Fruit fly (Drosophila melanogaster) whole organism, embryonic: Measurements from ENCODE around the gene CG13069.

Source experiments
- Ada2b ChIP-seq: fragments of 200-800 bp; sonication (Bioruptor generic); IDR thresholded peaks from 2 replicates; pipeline ENCODE4 v1.3.6; 2022; ENCODE audit warnings: missing biosample characterization, missing genetic modification characterization
- CG10654 ChIP-seq: fragments of 200-800 bp; sonication (Bioruptor generic); optimal IDR thresholded peaks from 2 replicates; lab custom pipeline; 2016; ENCODE audit warnings: missing biosample characterization, missing genetic modification characterization
- CG11696 ChIP-seq: fragments of 200-800 bp; sonication (Bioruptor generic); IDR thresholded peaks from 2 replicates; pipeline ENCODE4 v1.3.6; 2022; ENCODE audit warnings: missing biosample characterization, missing genetic modification characterization
- CG15269 ChIP-seq: fragments of 200-800 bp; sonication (Bioruptor generic); optimal IDR thresholded peaks from 2 replicates; lab custom pipeline; 2018; ENCODE audit warnings: missing biosample characterization, mild to moderate bottlenecking, missing genetic modification characterization, moderate library complexity
- CG17385 ChIP-seq: fragments of 200-800 bp; sonication (Bioruptor generic); optimal IDR thresholded peaks from 3 replicates; lab custom pipeline; 2018; ENCODE audit warnings: missing biosample characterization, mild to moderate bottlenecking, missing genetic modification characterization
- CG32767 ChIP-seq: fragments of 200-800 bp; sonication (Bioruptor generic); IDR thresholded peaks from 2 replicates; pipeline ENCODE4 v1.3.6; 2022; ENCODE audit warnings: missing biosample characterization, missing genetic modification characterization
- CG3281 ChIP-seq: fragments of 200-800 bp; sonication (Bioruptor generic); optimal IDR thresholded peaks from 3 replicates; lab custom pipeline; 2017; ENCODE audit warnings: missing biosample characterization, mild to moderate bottlenecking, missing genetic modification characterization
- CG34422 ChIP-seq: fragments of 200-800 bp; sonication (Bioruptor generic); IDR thresholded peaks from 3 replicates; pipeline ENCODE4 v1.3.6; 2022; ENCODE audit warnings: missing biosample characterization, missing genetic modification characterization
- CG3726 ChIP-seq: fragments of 200-800 bp; sonication (Bioruptor generic); IDR thresholded peaks from 3 replicates; pipeline ENCODE4, ENCODE4 v1.3.6; 2022; ENCODE audit warnings: missing biosample characterization, missing genetic modification characterization
- CG3838 ChIP-seq: fragments of 200-800 bp; sonication (Bioruptor generic); optimal IDR thresholded peaks from 3 replicates; lab custom pipeline; 2016; ENCODE audit warnings: missing biosample characterization, missing genetic modification characterization
- CG4424 ChIP-seq: fragments of 200-800 bp; sonication (Bioruptor generic); optimal IDR thresholded peaks from 3 replicates; lab custom pipeline; 2016; ENCODE audit warnings: missing biosample characterization, missing genetic modification characterization
- CG4730 ChIP-seq: fragments of 200-800 bp; sonication (Bioruptor generic); IDR thresholded peaks from 2 replicates; pipeline ENCODE4 v1.3.6; 2022; ENCODE audit warnings: missing biosample characterization, missing genetic modification characterization
- CG6175 ChIP-seq: fragments of 200-800 bp; sonication (Bioruptor generic); IDR thresholded peaks from 3 replicates; pipeline ENCODE4 v1.3.6; 2022; ENCODE audit warnings: missing biosample characterization, missing genetic modification characterization
- CG7839 ChIP-seq: fragments of 200-800 bp; sonication (Bioruptor generic); optimal IDR thresholded peaks from 3 replicates; lab custom pipeline; 2018; ENCODE audit warnings: missing biosample characterization, mild to moderate bottlenecking, missing genetic modification characterization, moderate library complexity
- CG9437 ChIP-seq: fragments of 200-800 bp; sonication (Bioruptor generic); optimal IDR thresholded peaks from 2 replicates; lab custom pipeline; 2018; ENCODE audit warnings: missing biosample characterization, mild to moderate bottlenecking, missing genetic modification characterization
- CoRest ChIP-seq: fragments of 200-800 bp; sonication (Bioruptor generic); optimal IDR thresholded peaks from 3 replicates; lab custom pipeline; 2018; ENCODE audit warnings: missing biosample characterization, mild to moderate bottlenecking, missing genetic modification characterization, moderate library complexity
- E2f2 ChIP-seq: fragments of 200-800 bp; sonication (Bioruptor generic); IDR thresholded peaks from 2 replicates; pipeline ENCODE4 v1.3.6; 2022; ENCODE audit warnings: missing biosample characterization, missing genetic modification characterization
- H15 ChIP-seq: fragments of 200-800 bp; sonication (Bioruptor generic); IDR thresholded peaks from 3 replicates; pipeline ENCODE4 v1.3.6; 2022; ENCODE audit warnings: missing biosample characterization, missing genetic modification characterization
- Meics ChIP-seq: fragments of 200-800 bp; sonication (Bioruptor generic); optimal IDR thresholded peaks from 2 replicates; lab custom pipeline; 2017; ENCODE audit warnings: missing biosample characterization, mild to moderate bottlenecking, missing genetic modification characterization
- Mes4 ChIP-seq: fragments of 200-800 bp; sonication (Bioruptor generic); optimal IDR thresholded peaks from 2 replicates; lab custom pipeline; 2016; ENCODE audit warnings: missing biosample characterization, missing genetic modification characterization
- Nf-YA ChIP-seq: fragments of 200-800 bp; sonication (Bioruptor generic); IDR thresholded peaks from 2 replicates; pipeline ENCODE4 v1.3.6; 2022; ENCODE audit warnings: missing biosample characterization, missing genetic modification characterization
- Oli ChIP-seq: fragments of 200-800 bp; sonication (Bioruptor generic); optimal IDR thresholded peaks from 2 replicates; lab custom pipeline; 2018; ENCODE audit warnings: missing biosample characterization, mild to moderate bottlenecking, missing genetic modification characterization, moderate library complexity
- Ptx1 ChIP-seq: fragments of 200-800 bp; sonication (Bioruptor generic); IDR thresholded peaks from 2 replicates; pipeline ENCODE4 v1.3.6; 2022; ENCODE audit warnings: missing biosample characterization, missing genetic modification characterization
- Rfx ChIP-seq: fragments of 200-800 bp; sonication (Bioruptor generic); IDR thresholded peaks from 2 replicates; pipeline ENCODE4 v1.3.6; 2022; ENCODE audit warnings: missing biosample characterization, missing genetic modification characterization
- Sox102F ChIP-seq: fragments of 200-800 bp; sonication (Bioruptor generic); optimal IDR thresholded peaks from 2 replicates; lab custom pipeline; 2018; ENCODE audit warnings: missing biosample characterization, mild to moderate bottlenecking, missing genetic modification characterization, moderate library complexity
- Sry-δ ChIP-seq: fragments of 200-800 bp; sonication (Bioruptor generic); optimal IDR thresholded peaks from 2 replicates; lab custom pipeline; 2016; ENCODE audit warnings: missing biosample characterization, missing genetic modification characterization
- Trl ChIP-seq, 3 experiments: fragments of >200 bp in 2 of 3; fragments of 200-800 bp in 1 of 3; sonication (Bioruptor generic) in 1 of 3; optimal IDR thresholded peaks; 2 replicates in 1 of 3; 3 replicates in 2 of 3; lab custom pipeline; 2016 to 2017; ENCODE audit warnings: missing biosample characterization in 1 of 3, missing genetic modification characterization in 1 of 3
- ap ChIP-seq: fragments of 200-800 bp; sonication (Bioruptor generic); IDR thresholded peaks from 2 replicates; pipeline ENCODE4 v1.3.6; 2022; ENCODE audit warnings: missing biosample characterization, missing genetic modification characterization
- ase ChIP-seq: fragments of 200-800 bp; sonication (Bioruptor generic); IDR thresholded peaks from 3 replicates; pipeline ENCODE4 v1.3.6; 2022; ENCODE audit warnings: missing biosample characterization, missing genetic modification characterization
- chinmo ChIP-seq: fragments of 200-800 bp; sonication (Bioruptor generic); IDR thresholded peaks from 4 replicates; pipeline ENCODE4 v1.3.6; 2022; ENCODE audit warnings: missing biosample characterization, missing genetic modification characterization; ENCODE audit not compliant: partially characterized antibody
- dpn ChIP-seq, 2 experiments: fragments of 200-800 bp; sonication (Bioruptor generic); optimal IDR thresholded peaks; 3 replicates each; lab custom pipeline; 2016; ENCODE audit warnings: missing biosample characterization in 2 of 2, missing genetic modification characterization in 2 of 2
- dysf ChIP-seq: fragments of 200-800 bp; sonication (Bioruptor generic); IDR thresholded peaks from 3 replicates; pipeline ENCODE4 v1.3.6; 2022; ENCODE audit warnings: missing biosample characterization, missing genetic modification characterization
- esg ChIP-seq: fragments of 200-800 bp; sonication (Bioruptor generic); conservative IDR thresholded peaks from 2 replicates; pipeline ENCODE4 v1.3.6; 2022; ENCODE audit warnings: missing biosample characterization, missing genetic modification characterization
- fd3F ChIP-seq: fragments of 200-800 bp; sonication (Bioruptor generic); optimal IDR thresholded peaks from 2 replicates; lab custom pipeline; 2018; ENCODE audit warnings: missing biosample characterization, mild to moderate bottlenecking, missing genetic modification characterization, moderate library complexity
- gem ChIP-seq: fragments of 200-800 bp; sonication (Bioruptor generic); optimal IDR thresholded peaks from 2 replicates; lab custom pipeline; 2019; ENCODE audit warnings: missing biosample characterization, mild to moderate bottlenecking, missing genetic modification characterization, moderate library complexity
- gfzf ChIP-seq: fragments of 200-800 bp; sonication (Bioruptor generic); optimal IDR thresholded peaks from 2 replicates; lab custom pipeline; 2016; ENCODE audit warnings: missing biosample characterization, mild to moderate bottlenecking, missing genetic modification characterization, moderate library complexity
- h ChIP-seq: fragments of >200 bp; optimal IDR thresholded peaks from 2 replicates; lab custom pipeline; 2017
- ind ChIP-seq: fragments of 200-800 bp; sonication (Bioruptor generic); optimal IDR thresholded peaks from 3 replicates; lab custom pipeline; 2016; ENCODE audit warnings: missing biosample characterization, missing genetic modification characterization
- lmd ChIP-seq: fragments of 200-800 bp; sonication (Bioruptor generic); IDR thresholded peaks from 2 replicates; pipeline ENCODE4 v1.3.6; 2022; ENCODE audit warnings: missing biosample characterization, missing genetic modification characterization
- maf-S ChIP-seq: fragments of 200-800 bp; sonication (Bioruptor generic); optimal IDR thresholded peaks from 2 replicates; lab custom pipeline; 2016; ENCODE audit warnings: missing biosample characterization, missing genetic modification characterization
- nmo ChIP-seq: fragments of 200-800 bp; sonication (Bioruptor generic); optimal IDR thresholded peaks from 2 replicates; lab custom pipeline; 2018; ENCODE audit warnings: missing biosample characterization, mild to moderate bottlenecking, missing genetic modification characterization, moderate library complexity
- p53 ChIP-seq: fragments of 200-800 bp; sonication (Bioruptor generic); optimal IDR thresholded peaks from 2 replicates; lab custom pipeline; 2016; ENCODE audit warnings: missing biosample characterization, missing genetic modification characterization
- prd ChIP-seq, 3 experiments: fragments of >200 bp in 2 of 3; fragments of 200-800 bp in 1 of 3; sonication (Bioruptor generic) in 1 of 3; optimal IDR thresholded peaks in 2 of 3; IDR thresholded peaks in 1 of 3; 2 replicates in 2 of 3; 3 replicates in 1 of 3; pipeline versions ENCODE4 v1.3.6 to Lab custom; 2017 to 2022; ENCODE audit warnings: missing biosample characterization in 1 of 3, missing genetic modification characterization in 1 of 3
- stc ChIP-seq: fragments of 200-800 bp; sonication (Bioruptor generic); IDR thresholded peaks from 2 replicates; pipeline ENCODE4 v1.3.6; 2022; ENCODE audit warnings: missing biosample characterization, missing genetic modification characterization
- tap ChIP-seq: fragments of 200-800 bp; optimal IDR thresholded peaks from 3 replicates; lab custom pipeline; 2019; ENCODE audit warnings: missing biosample characterization, mild to moderate bottlenecking, missing genetic modification characterization, moderate library complexity
- tio ChIP-seq: fragments of 200-800 bp; sonication (Bioruptor generic); optimal IDR thresholded peaks from 2 replicates; lab custom pipeline; 2017; ENCODE audit warnings: missing biosample characterization, missing genetic modification characterization, inconsistent platforms
- unpg ChIP-seq: fragments of 200-800 bp; sonication (Bioruptor generic); optimal IDR thresholded peaks from 3 replicates; lab custom pipeline; 2018; ENCODE audit warnings: missing biosample characterization, mild to moderate bottlenecking, missing genetic modification characterization, moderate library complexity

CG13069 gene

DNA sequence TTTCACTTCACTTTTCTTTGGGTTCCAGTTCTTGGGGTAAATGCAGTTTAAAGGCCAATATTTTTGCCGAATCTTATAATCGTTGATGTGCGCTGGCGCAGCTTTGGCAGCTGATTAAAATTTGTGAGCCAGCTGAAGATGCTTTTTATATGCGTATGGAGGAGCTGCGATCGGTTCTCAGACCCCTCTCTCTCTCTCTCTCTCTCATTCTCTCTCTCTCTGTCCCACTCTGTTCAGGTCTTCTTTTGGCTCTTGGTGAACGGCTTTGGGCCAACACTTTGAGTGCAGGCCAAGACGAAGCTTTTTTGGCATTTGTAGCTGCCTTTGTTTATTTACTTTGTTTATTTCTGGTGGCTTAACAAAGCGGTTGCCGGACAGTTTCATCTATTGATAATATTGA lies 23.1 kb downstream of the CG13069 start, which contains the start of gene CG13046:
Gene CG13046, minus strand, starts transcription at position 101 of the 400 bp plus-strand sequence.
- TF ChIP-seq chinmo (GFP tag; lab: Robert Waterston, UW), result 0 out of 4 replicates have a peak, but pooled peaks have one; percentile 18
- TF ChIP-seq CG6175 (GFP tag; lab: Robert Waterston, UW), result no peak
- TF ChIP-seq Trl (optimal IDR thresholded peaks at IDR 0.05; lab: Kevin White, UChicago), result peak; percentile 8 to 42
- TF ChIP-seq Trl (GFP tag; optimal IDR thresholded peaks at IDR 0.05; lab: Kevin White, UChicago), result no peak

- TF ChIP-seq Oli (tag; lab: Kevin White, UChicago) (peak; percentile 61), nmo (peak; percentile 2), fd3F (GFP tag; lab: Kevin White, UChicago) (peak; percentile 36), H15 (GFP tag; lab: Robert Waterston, UW) (peak; percentile 53; the same call in 1 of the 3 replicates), CG34422 (GFP tag; lab: Robert Waterston, UW) (peak; percentile 50; the same call in 1 of the 3 replicates), tio (GFP tag; lab: Kevin White, UChicago) (peak; percentile 5), CG3281 (GFP tag; lab: Kevin White, UChicago) (no peak), gfzf (GFP tag; lab: Kevin White, UChicago) (no peak), Ptx1 (GFP tag; lab: Robert Waterston, UW) (0 out of 2 replicates have a peak, but pooled peaks have one; percentile 43), CoRest (tag; lab: Kevin White, UChicago) (peak; percentile 20), Ada2b (GFP tag; lab: Robert Waterston, UW) (peak; percentile 58; the same call in 1 of the 2 replicates), Nf-YA (GFP tag; lab: Robert Waterston, UW) (0 out of 2 replicates have a peak, but pooled peaks have one; percentile 20), ap (GFP tag; lab: Robert Waterston, UW) (peak; percentile 65), E2f2 (GFP tag; lab: Robert Waterston, UW) (peak; percentile 22; the same call in 1 of the 2 replicates), CG17385 (peak; percentile 13), CG4424 (peak; percentile 38), p53 (GFP tag; lab: Kevin White, UChicago) (no peak), Mes4 (GFP tag; lab: Kevin White, UChicago) (no peak), CG15269 (peak; percentile 67), CG7839 (tag; lab: Kevin White, UChicago) (peak; percentile 39), CG3838 (GFP tag; lab: Kevin White, UChicago) (no peak), CG10654 (GFP tag; lab: Kevin White, UChicago) (peak; percentile 2), gem (peak; percentile 65), esg (peak; percentile 64; the same call in 1 of the 2 replicates), Sry-δ (GFP tag; lab: Kevin White, UChicago) (no peak), dpn (GFP tag; optimal IDR thresholded peaks at IDR 0.05; lab: Kevin White, UChicago) (peak in 1 of 2 experiments; percentile 38), CG3726 (GFP tag; lab: Robert Waterston, UW) (no peak), CG11696 (GFP tag; lab: Robert Waterston, UW) (peak; percentile 44; the same call in 1 of the 2 replicates), Sox102F (GFP tag; lab: Kevin White, UChicago) (peak; percentile 31), maf-S (GFP tag; lab: Kevin White, UChicago) (no peak), Rfx (peak; percentile 38; the same call in 1 of the 2 replicates), lmd (GFP tag; lab: Robert Waterston, UW) (no peak), tap (tag; lab: Kevin White, UChicago) (peak; percentile 5), prd (optimal IDR thresholded peaks at IDR 0.05; lab: Kevin White, UChicago) (no peak), prd (GFP tag; IDR thresholded peaks at IDR 0.05; lab: Robert Waterston, UW) (peak; percentile 38; the same call in 1 of the 3 replicates), dysf (GFP tag; lab: Robert Waterston, UW) (peak; percentile 61; the same call in 2 of the 3 replicates), ind (peak; percentile 23), CG4730 (GFP tag; lab: Robert Waterston, UW) (peak; percentile 50; the same call in 1 of the 2 replicates), CG32767 (peak; percentile 46; the same call in 1 of the 2 replicates), CG9437 (GFP tag; lab: Kevin White, UChicago) (peak; percentile 25), stc (GFP tag; lab: Robert Waterston, UW) (0 out of 2 replicates have a peak, but pooled peaks have one; percentile 26), h (lab: Kevin White, UChicago) (no peak), unpg (GFP tag; lab: Kevin White, UChicago) (peak; percentile 59), Meics (GFP tag; lab: Kevin White, UChicago) (peak; percentile 39), ase (GFP tag; lab: Robert Waterston, UW) (peak; percentile 47; the same call in 1 of the 3 replicates)
Measured at dm6 chr3L:16289067-16289466, 23.9 kb downstream of the CG13069 start.
